Worm (Caenorhabditis elegans) whole organism, early embryonic: ENCODE measurements around the gene D1044.6.

Experiments
- B0310.2 ChIP-seq: sonication (generic microtip); optimal IDR thresholded peaks from 2 replicates; lab custom pipeline; 2016; ENCODE audit warnings: mild to moderate bottlenecking, missing genetic modification characterization, missing compliant biosample characterization
- F13C5.2 ChIP-seq: sonication (generic microtip); optimal IDR thresholded peaks from 2 replicates; lab custom pipeline; 2017; ENCODE audit warnings: mild to moderate bottlenecking, missing genetic modification characterization, inconsistent platforms, missing compliant biosample characterization
- aly-1 ChIP-seq: sonication (generic microtip); optimal IDR thresholded peaks from 2 replicates; lab custom pipeline; 2016; ENCODE audit warnings: missing genetic modification characterization, missing compliant biosample characterization
- ama-1 ChIP-seq: fragments of 150-350 bp; optimal IDR thresholded peaks from 2 replicates; lab custom pipeline; 2014
- ceh-36 ChIP-seq: sonication (generic microtip); optimal IDR thresholded peaks from 2 replicates; lab custom pipeline; 2016; ENCODE audit warnings: missing genetic modification characterization, inconsistent platforms, missing compliant biosample characterization
- ets-7 ChIP-seq: sonication (generic microtip); optimal IDR thresholded peaks from 2 replicates; lab custom pipeline; 2016; ENCODE audit warnings: missing genotype, missing genetic modification characterization, missing compliant biosample characterization
- flt-1 ChIP-seq: fragments of 200-800 bp; sonication (Bioruptor generic); IDR thresholded peaks from 2 replicates; pipeline ENCODE4 v1.3.6; 2022; ENCODE audit warnings: missing genetic modification characterization, missing compliant biosample characterization
- hmbx-1 ChIP-seq: sonication (generic microtip); optimal IDR thresholded peaks from 2 replicates; lab custom pipeline; 2016; ENCODE audit warnings: mild to moderate bottlenecking, missing genetic modification characterization, missing compliant biosample characterization
- hmg-4 ChIP-seq: fragments of 200-800 bp; sonication (Bioruptor generic); optimal IDR thresholded peaks from 2 replicates; lab custom pipeline; 2018; ENCODE audit warnings: mild to moderate bottlenecking, missing genetic modification characterization, missing compliant biosample characterization
- hnd-1 ChIP-seq: sonication (generic microtip); optimal IDR thresholded peaks from 2 replicates; lab custom pipeline; 2016; ENCODE audit warnings: missing genetic modification characterization, missing compliant biosample characterization
- pes-1 ChIP-seq: fragments of 200-800 bp; sonication (Bioruptor generic); IDR thresholded peaks from 2 replicates; pipeline ENCODE4 v1.3.6; 2022; ENCODE audit warnings: missing genetic modification reagents, missing genetic modification characterization, missing compliant biosample characterization
- scrt-1 ChIP-seq: fragments of 200-800 bp; sonication (Bioruptor generic); IDR thresholded peaks from 2 replicates; pipeline ENCODE4 v1.3.6; 2022; ENCODE audit warnings: missing genetic modification characterization, missing compliant biosample characterization
- sea-1 ChIP-seq: fragments of 200-800 bp; sonication (Bioruptor generic); conservative IDR thresholded peaks from 2 replicates; pipeline ENCODE4 v1.3.6; 2022; ENCODE audit warnings: missing genetic modification characterization, missing compliant biosample characterization
- tra-4 ChIP-seq: sonication (generic microtip); optimal IDR thresholded peaks from 2 replicates; lab custom pipeline; 2017; ENCODE audit warnings: missing genetic modification characterization, missing compliant biosample characterization

D1044.6 gene

DNA sequence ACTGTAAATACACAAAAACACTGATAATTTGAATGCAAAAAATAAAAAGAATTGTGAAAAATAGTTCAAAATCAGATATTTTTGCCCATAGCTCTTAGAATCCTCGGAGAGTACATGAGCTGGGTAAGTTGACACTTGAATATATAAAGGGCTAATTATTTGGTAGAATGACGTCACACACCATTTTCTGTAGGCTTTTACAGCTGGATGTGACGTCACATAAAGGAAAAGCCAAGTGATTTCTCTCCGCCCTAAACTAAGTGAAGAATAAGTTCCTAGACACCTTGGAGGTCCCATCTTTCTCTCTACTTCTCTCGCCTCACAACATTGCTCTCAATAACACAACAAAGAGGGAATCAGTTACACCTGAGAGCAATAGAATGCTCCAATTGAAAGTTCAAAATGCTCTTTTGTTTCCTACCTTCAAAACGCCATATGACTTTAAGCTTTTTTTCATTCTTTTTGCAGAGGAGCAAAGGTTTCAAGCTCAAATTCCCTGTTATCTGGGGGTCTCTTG is 55.8 kb downstream of the D1044.6 start, which contains the start of gene osg-1:
TSS of gene osg-1 (plus strand) at position 467 of the 517 bp plus-strand sequence.
- TF ChIP-seq hnd-1 = no peak
- no peak for TF ChIP-seq hmg-4 (GFP tag; lab: Kevin White, UChicago)
- no peak for TF ChIP-seq ets-7 (tag; lab: Kevin White, UChicago)
- no peak for TF ChIP-seq tra-4 (tag; lab: Kevin White, UChicago)
- TF ChIP-seq F13C5.2 (tag; lab: Kevin White, UChicago) = no peak
- no peak for TF ChIP-seq ceh-36
- TF ChIP-seq pes-1 = no peak
- TF ChIP-seq hmbx-1 (tag; lab: Kevin White, UChicago) = no peak

DNA sequence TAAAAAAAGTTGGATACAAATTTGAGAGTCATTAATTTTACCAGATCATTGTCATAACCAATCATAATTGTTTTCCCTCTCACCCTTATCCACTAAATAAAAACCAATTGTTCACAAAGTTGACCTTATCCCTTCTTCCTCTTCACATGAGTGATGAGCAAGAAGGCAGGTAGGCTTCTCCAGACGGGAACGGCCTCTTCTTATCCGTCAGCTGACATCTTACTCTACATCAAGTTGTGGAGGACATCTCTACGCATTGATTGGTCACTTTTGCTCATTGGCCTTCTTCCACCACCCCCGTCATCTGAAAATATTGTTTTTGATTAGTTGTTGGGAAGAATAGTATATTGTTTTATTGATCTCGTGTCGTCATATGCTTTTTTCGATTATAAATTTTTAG is 56.6 kb downstream of the D1044.6 start:
- TF ChIP-seq aly-1 (tag; lab: Kevin White, UChicago) (no peak), F13C5.2 (tag; lab: Kevin White, UChicago) (no peak), B0310.2 (no peak), scrt-1 (GFP tag; lab: Robert Waterston, UW) (no peak), ceh-36 (no peak), flt-1 (GFP tag; lab: Robert Waterston, UW) (no peak), hmbx-1 (tag; lab: Kevin White, UChicago) (no peak), hmg-4 (GFP tag; lab: Kevin White, UChicago) (no peak), ama-1 (lab: Kevin White, UChicago) (no peak), pes-1 (no peak), sea-1 (no peak)
